Fruit fly (Drosophila melanogaster) whole organism, prepupa: Measurements from ENCODE around the gene CG14298.
A peak's percentile ranks its signal among the peaks of the same experiment; 100 is the strongest.

Experiments used
- Blimp-1 ChIP-seq: fragments of 200-800 bp; sonication (Bioruptor generic); optimal IDR thresholded peaks from 3 replicates; lab custom pipeline; 2017; ENCODE audit warnings: missing biosample characterization, missing genetic modification characterization, mild to moderate bottlenecking, moderate library complexity, missing genetic modification reagents
- CG11762 ChIP-seq: fragments of 200-800 bp; sonication (Bioruptor generic); optimal IDR thresholded peaks from 3 replicates; lab custom pipeline; 2016; ENCODE audit warnings: missing biosample characterization, missing genetic modification characterization; ENCODE audit not compliant: insufficient read depth
- CG31627 ChIP-seq: fragments of 200-800 bp; sonication (Bioruptor generic); optimal IDR thresholded peaks from 3 replicates; lab custom pipeline; 2016; ENCODE audit warnings: missing biosample characterization, missing genetic modification characterization
- CG32006 ChIP-seq: fragments of 200-800 bp; sonication (Bioruptor generic); optimal IDR thresholded peaks from 3 replicates; lab custom pipeline; 2017; ENCODE audit warnings: missing biosample characterization, mild to moderate bottlenecking, missing genetic modification characterization
- CG6808 ChIP-seq: fragments of 200-800 bp; sonication (Bioruptor generic); optimal IDR thresholded peaks from 3 replicates; lab custom pipeline; 2017; ENCODE audit warnings: missing biosample characterization, missing genetic modification characterization, mild to moderate bottlenecking, moderate library complexity, missing genetic modification reagents
- CG6854 ChIP-seq: fragments of 200-800 bp; sonication (Bioruptor generic); optimal IDR thresholded peaks from 2 replicates; lab custom pipeline; 2017; ENCODE audit warnings: missing biosample characterization, mild to moderate bottlenecking, missing genetic modification characterization
- Gug ChIP-seq: fragments of 200-800 bp; sonication (Bioruptor generic); IDR thresholded peaks from 2 replicates; pipeline ENCODE4 v1.3.6; 2022; ENCODE audit warnings: missing biosample characterization, missing genetic modification characterization
- Hr39 ChIP-seq: fragments of 200-800 bp; sonication (Bioruptor generic); optimal IDR thresholded peaks from 2 replicates; lab custom pipeline; 2016; ENCODE audit warnings: missing biosample characterization, missing genetic modification characterization
- OdsH ChIP-seq: fragments of 200-800 bp; sonication (Bioruptor generic); optimal IDR thresholded peaks from 3 replicates; lab custom pipeline; 2016; ENCODE audit warnings: missing biosample characterization, missing genetic modification characterization
- acj6 ChIP-seq: fragments of 200-800 bp; sonication (Bioruptor generic); optimal IDR thresholded peaks from 3 replicates; lab custom pipeline; 2016; ENCODE audit warnings: missing biosample characterization, missing genetic modification characterization
- dsx ChIP-seq: fragments of 200-800 bp; optimal IDR thresholded peaks from 3 replicates; lab custom pipeline; 2019; ENCODE audit warnings: missing biosample characterization, mild to moderate bottlenecking, missing genetic modification characterization, moderate library complexity; ENCODE audit not compliant: poor library complexity, severe bottlenecking
- salr ChIP-seq, 2 experiments: fragments of 200-800 bp; sonication (Bioruptor generic); optimal IDR thresholded peaks; 3 replicates each; lab custom pipeline; 2016 to 2018; ENCODE audit warnings: missing biosample characterization in 2 of 2, missing genetic modification characterization in 2 of 2, mild to moderate bottlenecking in 1 of 2
- svp ChIP-seq: fragments of 200-800 bp; sonication (Bioruptor generic); peaks from one replicate; lab custom pipeline; 2016; ENCODE audit warnings: missing biosample characterization, missing genetic modification characterization

- no peak for TF ChIP-seq CG6808 (GFP tag; lab: Kevin White, UChicago)
- TF ChIP-seq CG6854 (GFP tag; lab: Kevin White, UChicago), result no peak
- TF ChIP-seq CG31627 (GFP tag; lab: Kevin White, UChicago), result peak; percentile 11
- TF ChIP-seq CG32006 (GFP tag; lab: Kevin White, UChicago), result peak; percentile 25
- no peak for TF ChIP-seq Hr39 (GFP tag; lab: Kevin White, UChicago)
- TF ChIP-seq Blimp-1 (GFP tag; lab: Kevin White, UChicago), result peak; percentile 58
- TF ChIP-seq CG11762, result peak; percentile 14
- peak; percentile 3 for TF ChIP-seq acj6 (GFP tag; lab: Kevin White, UChicago)
- peak; percentile 17 for TF ChIP-seq OdsH (GFP tag; lab: Kevin White, UChicago)
- no peak for TF ChIP-seq salr (GFP tag; optimal IDR thresholded peaks at IDR 0.05; lab: Kevin White, UChicago)
- peak; percentile 48 for TF ChIP-seq dsx (GFP tag; lab: Kevin White, UChicago)
- TF ChIP-seq Gug (GFP tag; lab: Robert Waterston, UW), result 0 out of 2 replicates have a peak, but pooled peaks have one; percentile 32
- TF ChIP-seq svp, result peak; percentile 65
Observed at dm6 chr3R:18905921-18906878, 30.9 kb downstream of the CG14298 start, which contains the start of gene EndoA.
